Worm (Caenorhabditis elegans) whole organism, dauer: ENCODE data around the gene mom-1.

Experiments used
- unc-62 ChIP-seq: sonication (generic microtip); optimal IDR thresholded peaks from 2 replicates; lab custom pipeline; 2017; ENCODE audit warnings: missing biosample characterization, missing genetic modification reagents, missing genetic modification characterization

Gene mom-1

ce11 chrX:6311391-6311790, 18.5 kb downstream of the mom-1 start, which contains the start of gene npr-38:
npr-38 (plus strand) TSS chrX:6311691.
- TF ChIP-seq unc-62 (GFP tag; lab: Kevin White, UChicago): no peak

- no peak for TF ChIP-seq unc-62 (GFP tag; lab: Kevin White, UChicago)
These were observed 25.9 kb downstream of the mom-1 start for ce11 chrX:6318803-6319202.

DNA sequence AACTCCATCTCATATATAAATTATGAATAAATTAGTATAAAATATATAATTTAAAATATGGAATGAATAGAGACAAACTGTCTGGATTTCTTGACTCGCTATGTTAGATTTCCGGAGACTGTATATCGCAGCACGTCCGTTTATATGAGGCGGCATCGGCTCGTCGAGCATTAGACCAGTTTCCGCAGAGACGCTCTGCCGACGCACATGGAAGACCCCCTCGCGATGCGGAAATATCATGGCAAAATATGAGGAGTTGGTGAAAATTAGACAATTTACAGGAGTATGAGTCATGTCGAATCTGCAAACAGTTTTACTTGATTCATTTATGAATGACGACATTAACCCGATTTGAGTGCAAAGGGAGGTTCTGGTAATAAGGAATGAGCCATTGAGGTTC, 26.6 kb downstream of the mom-1 start, which contains the start of gene chtb-3:
chtb-3 (minus strand) TSS at position 101 of the 400 bp plus-strand sequence.
- no peak for TF ChIP-seq unc-62 (GFP tag; lab: Kevin White, UChicago)

DNA sequence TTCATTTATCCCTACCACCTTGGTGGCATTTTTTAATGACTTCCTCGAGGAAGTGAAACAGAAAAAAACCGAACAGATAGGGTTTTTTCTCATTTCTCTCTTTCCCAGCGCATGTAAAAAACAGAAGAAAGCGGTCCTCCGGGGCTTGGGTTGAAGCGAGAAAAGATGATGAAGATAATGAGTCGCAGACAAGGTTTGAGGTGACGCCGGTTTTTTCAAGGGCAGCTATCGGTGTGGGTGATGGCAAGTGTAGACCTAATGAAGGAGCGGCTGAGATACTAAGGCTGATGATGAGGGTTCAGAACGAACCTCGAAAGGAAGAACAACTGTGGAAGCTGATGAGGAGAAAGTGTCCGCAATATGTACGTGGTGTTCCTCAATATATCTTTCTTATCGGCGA, 28.0 kb downstream of the mom-1 start:
- TF ChIP-seq unc-62 (GFP tag; lab: Kevin White, UChicago): no peak

DNA sequence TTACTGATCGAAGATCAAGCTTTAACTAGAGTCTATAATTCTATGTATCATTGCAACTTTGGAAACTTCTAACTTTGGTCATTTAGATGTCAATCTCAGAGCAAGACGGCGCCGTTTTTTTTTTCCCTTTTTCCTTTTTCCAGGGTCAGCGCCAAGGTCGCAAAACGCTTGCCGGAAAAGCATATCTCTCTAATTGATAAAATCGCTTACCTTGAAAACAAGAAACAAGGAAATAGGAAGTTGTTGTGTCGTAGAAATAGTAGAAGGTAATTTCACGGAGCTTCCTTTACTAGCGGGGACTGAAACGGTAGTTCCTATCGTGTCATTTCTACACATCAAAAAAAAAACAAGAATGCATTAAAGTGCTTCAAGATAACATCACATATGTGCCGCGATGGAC, 28.5 kb downstream of the mom-1 start:
- no peak for TF ChIP-seq unc-62 (GFP tag; lab: Kevin White, UChicago)

- no peak for TF ChIP-seq unc-62 (GFP tag; lab: Kevin White, UChicago)
These were observed 30.2 kb downstream of the mom-1 start, which contains the start of gene col-167 for ce11 chrX:6323129-6323528. col-167 (plus strand) TSS chrX:6323488.

ce11 chrX:6326088-6326487, 33.2 kb downstream of the mom-1 start, which contains the start of gene col-168:
col-168 (plus strand) TSS chrX:6326388.
- TF ChIP-seq unc-62 (GFP tag; lab: Kevin White, UChicago): no peak

DNA sequence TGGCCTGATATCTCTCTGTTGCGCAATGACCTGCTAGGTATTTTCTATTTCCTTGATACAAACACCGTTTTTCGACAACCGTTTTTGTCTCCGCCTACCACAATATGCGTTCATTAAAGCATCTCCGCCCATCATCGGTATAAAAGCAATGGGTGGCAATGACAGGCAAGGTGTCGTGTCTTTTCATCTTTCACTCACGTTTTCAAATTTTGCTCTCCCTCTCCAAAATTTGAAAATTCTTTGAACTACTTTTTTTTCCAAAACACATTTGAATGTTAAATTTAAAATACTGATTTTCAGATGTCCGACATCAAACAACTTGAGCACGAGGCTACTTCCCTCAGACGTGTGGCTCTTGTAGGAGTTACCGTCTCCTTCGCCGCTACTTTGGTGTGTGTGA, 35.9 kb downstream of the mom-1 start, which contains the start of gene col-169:
col-169 (plus strand) TSS at position 301 of the 400 bp plus-strand sequence.
- no peak for TF ChIP-seq unc-62 (GFP tag; lab: Kevin White, UChicago)

ce11 chrX:6331409-6331808, 38.5 kb downstream of the mom-1 start, which contains the start of gene col-170:
col-170 (plus strand) TSS chrX:6331709.
- TF ChIP-seq unc-62 (GFP tag; lab: Kevin White, UChicago): no peak

- TF ChIP-seq unc-62 (GFP tag; lab: Kevin White, UChicago): no peak
These were observed 41.1 kb downstream of the mom-1 start, which contains the start of gene col-171 for ce11 chrX:6333998-6334397. col-171 (plus strand) TSS chrX:6334298.

- no peak for TF ChIP-seq unc-62 (GFP tag; lab: Kevin White, UChicago)
These were observed 41.7 kb downstream of the mom-1 start for ce11 chrX:6334602-6335001.

ce11 chrX:6337338-6337737, 44.4 kb downstream of the mom-1 start:
- no peak for TF ChIP-seq unc-62 (GFP tag; lab: Kevin White, UChicago)

DNA sequence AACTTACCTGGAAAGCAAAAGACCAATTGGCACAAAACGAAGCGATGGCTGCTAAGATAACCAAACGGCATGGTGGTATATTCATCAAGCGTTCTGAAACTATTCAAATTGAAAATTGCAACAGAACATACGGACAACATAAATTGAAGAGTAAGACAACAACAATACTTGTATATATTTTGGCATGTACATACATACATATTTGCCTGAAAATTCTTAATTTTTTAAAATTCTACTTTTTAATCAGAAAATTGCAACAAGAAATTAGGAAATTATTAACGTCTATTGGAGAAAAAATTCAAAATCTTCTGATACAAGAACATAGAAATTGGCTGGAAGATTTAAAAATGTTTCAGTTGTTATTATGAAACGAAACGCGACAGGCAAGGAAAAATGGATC, 45.0 kb downstream of the mom-1 start, which contains the start of gene C03B1.13:
C03B1.13 (minus strand) TSS at position 101 of the 400 bp plus-strand sequence.
- TF ChIP-seq unc-62 (GFP tag; lab: Kevin White, UChicago): no peak

- TF ChIP-seq unc-62 (GFP tag; lab: Kevin White, UChicago): no peak
These were observed 45.5 kb downstream of the mom-1 start for ce11 chrX:6338446-6338845.

ce11 chrX:6341513-6341912, 48.6 kb downstream of the mom-1 start, which contains the start of gene C03B1.7:
C03B1.7 (plus strand) TSS chrX:6341813.
- TF ChIP-seq unc-62 (GFP tag; lab: Kevin White, UChicago): no peak

ce11 chrX:6345785-6346184, 52.9 kb downstream of the mom-1 start:
- no peak for TF ChIP-seq unc-62 (GFP tag; lab: Kevin White, UChicago)

DNA sequence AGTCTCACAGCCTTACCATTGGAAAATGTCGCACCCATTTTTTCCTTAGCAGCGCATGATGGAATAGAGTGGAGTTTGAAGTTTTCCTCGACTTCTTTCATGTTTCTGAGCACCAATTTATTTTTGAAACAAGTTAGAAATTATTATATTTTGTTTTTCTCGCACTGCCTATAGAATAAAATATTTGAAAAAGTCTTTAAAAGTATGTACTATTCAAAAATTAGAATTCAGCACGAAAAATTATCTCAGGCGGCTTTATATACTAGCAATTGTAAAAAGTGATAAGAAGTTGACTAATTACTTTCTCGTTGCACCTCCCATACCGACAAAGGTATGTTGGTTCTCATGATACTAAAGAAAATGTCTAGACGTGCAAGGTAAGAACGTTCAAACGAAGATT, 54.1 kb downstream of the mom-1 start, which contains the start of gene C03B1.9:
C03B1.9 (minus strand) TSS at position 101 of the 400 bp plus-strand sequence.
- TF ChIP-seq unc-62 (GFP tag; lab: Kevin White, UChicago): no peak
